Fruit fly (Drosophila melanogaster) Kc167 (cell line): ENCODE measurements around the gene CG12560.

Experiments
- Sin3A ChIP-seq: fragments of >200 bp; optimal IDR thresholded peaks from 2 replicates; lab custom pipeline; 2018; ENCODE audit warnings: missing external identifiers
- insv ChIP-seq: fragments of >200 bp; optimal IDR thresholded peaks from 3 replicates; lab custom pipeline; 2018; ENCODE audit warnings: missing external identifiers

DNA sequence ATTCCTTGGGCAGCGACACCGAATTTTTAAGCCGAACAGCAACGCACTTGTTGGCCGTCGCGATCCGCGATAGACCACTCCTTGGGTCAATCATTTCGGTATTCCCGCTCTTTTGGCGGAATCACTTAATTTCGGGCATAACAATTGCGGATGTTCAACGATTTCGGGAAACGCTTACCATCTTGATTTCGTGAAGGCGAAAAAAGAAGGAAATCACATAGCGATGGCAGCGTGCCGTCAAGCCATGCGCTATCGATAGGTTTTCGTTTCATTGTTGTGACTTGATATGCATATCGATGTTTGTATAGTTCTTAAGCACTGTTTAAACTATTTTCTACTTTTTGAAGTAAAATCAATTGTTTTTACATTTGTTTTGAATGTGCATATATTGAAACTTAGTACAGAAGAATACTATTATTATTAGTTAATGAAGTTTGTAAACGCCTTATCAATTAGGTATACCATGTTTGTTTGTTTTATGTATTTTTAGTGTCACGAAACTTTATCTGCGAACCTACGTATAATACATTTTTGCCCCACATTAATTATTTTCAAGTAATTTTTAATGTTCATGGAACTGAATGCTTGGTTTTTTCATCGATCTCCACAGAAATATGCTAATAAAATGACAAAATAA, 33.5 kb upstream of the CG12560 start, which contains the start of gene RpL36A:
- TF ChIP-seq Sin3A (lab: Kevin White, UChicago) (no peak), insv (lab: Kevin White, UChicago) (no peak)
